Worm (Caenorhabditis elegans) whole organism, L3 larva: ENCODE measurements around the gene ZK688.10.

Source experiments
- aly-2 ChIP-seq: fragments of 150-350 bp; optimal IDR thresholded peaks from 2 replicates; lab custom pipeline; 2014; ENCODE audit warnings: missing biosample characterization, missing genetic modification characterization
- ama-1 ChIP-seq: fragments of 150-350 bp; optimal IDR thresholded peaks from 2 replicates; lab custom pipeline; 2018
- fkh-10 ChIP-seq: sonication (generic microtip); optimal IDR thresholded peaks from 2 replicates; lab custom pipeline; 2017; ENCODE audit warnings: missing biosample characterization, missing genetic modification reagents, missing genetic modification characterization
- hmg-11 ChIP-seq: sonication (generic microtip); optimal IDR thresholded peaks from 2 replicates; lab custom pipeline; 2016; ENCODE audit warnings: missing genetic modification characterization, missing compliant biosample characterization
- lin-15B ChIP-seq: fragments of 150-350 bp; optimal IDR thresholded peaks from 2 replicates; lab custom pipeline; 2014; ENCODE audit warnings: missing biosample characterization, missing genetic modification characterization
- mdl-1 ChIP-seq: fragments of 150-350 bp; optimal IDR thresholded peaks from 2 replicates; lab custom pipeline; 2014; ENCODE audit warnings: missing biosample characterization, missing genetic modification characterization
- nhr-11 ChIP-seq: fragments of 150-350 bp; optimal IDR thresholded peaks from 2 replicates; lab custom pipeline; 2014; ENCODE audit warnings: missing biosample characterization, missing genetic modification characterization
- nhr-12 ChIP-seq: fragments of 150-350 bp; optimal IDR thresholded peaks from 2 replicates; lab custom pipeline; 2014; ENCODE audit warnings: missing biosample characterization, missing genetic modification characterization
- nhr-28 ChIP-seq: fragments of 150-350 bp; optimal IDR thresholded peaks from 2 replicates; lab custom pipeline; 2014; ENCODE audit warnings: missing biosample characterization, missing genetic modification characterization
- nhr-76 ChIP-seq: fragments of 150-350 bp; sonication (generic microtip); optimal IDR thresholded peaks from 5 replicates; lab custom pipeline; 2014; ENCODE audit warnings: missing biosample characterization, missing genetic modification characterization
- nhr-77 ChIP-seq: fragments of 150-350 bp; optimal IDR thresholded peaks from 2 replicates; lab custom pipeline; 2014; ENCODE audit warnings: missing biosample characterization, missing genetic modification characterization
- snpc-4 ChIP-seq: fragments of 150-350 bp; optimal IDR thresholded peaks from 2 replicates; lab custom pipeline; 2014; ENCODE audit warnings: missing biosample characterization, missing genetic modification characterization
- tbx-2 ChIP-seq: sonication (generic microtip); optimal IDR thresholded peaks from 2 replicates; lab custom pipeline; 2016; ENCODE audit warnings: mild to moderate bottlenecking, missing genetic modification characterization, missing compliant biosample characterization

- TF ChIP-seq tbx-2 (tag; lab: Kevin White, UChicago) (no peak), nhr-12 (tag; lab: Kevin White, UChicago) (no peak), ama-1 (lab: Kevin White, UChicago) (no peak), nhr-77 (tag; lab: Kevin White, UChicago) (no peak), nhr-11 (tag; lab: Kevin White, UChicago) (no peak), lin-15B (no peak), nhr-28 (tag; lab: Kevin White, UChicago) (no peak), mdl-1 (tag; lab: Kevin White, UChicago) (no peak), aly-2 (tag; lab: Kevin White, UChicago) (no peak), snpc-4 (no peak), fkh-10 (GFP tag; lab: Kevin White, UChicago) (no peak), nhr-76 (tag; lab: Kevin White, UChicago) (no peak), hmg-11 (tag; lab: Kevin White, UChicago) (no peak)
These were observed at the start of gene ZK688.10 for ce11 chrIII:7896925-7897324.
